Fruit fly (Drosophila melanogaster): ENCODE measurements around the gene Rbp1.

Rbp1 gene

DNA sequence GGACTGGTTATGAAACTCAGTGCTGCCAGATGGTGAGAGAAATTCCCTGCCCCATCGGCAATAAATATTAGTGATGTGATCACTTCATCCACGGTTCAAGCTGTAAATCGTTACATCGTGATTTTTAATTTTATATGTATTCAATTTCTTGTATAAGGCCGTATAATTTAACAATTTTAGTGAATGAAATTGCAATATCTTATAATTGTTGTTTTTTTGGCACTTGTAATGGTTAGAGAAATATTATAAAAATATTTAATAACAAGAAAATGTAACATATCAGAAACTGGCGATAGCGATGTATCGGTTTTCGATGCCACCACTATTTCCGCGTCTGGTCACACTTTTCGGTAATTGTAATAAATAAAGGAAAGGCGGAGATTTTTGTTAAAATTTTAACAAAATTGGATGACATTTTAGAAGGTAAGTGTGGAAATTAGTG lies at the start of gene Rbp1, which contains the start of gene mRpL37:
Gene Rbp1 (plus strand): TSS at position 326 of the 442 bp plus-strand sequence.
Gene mRpL37 (minus strand): TSS at position 35 of the 442 bp plus-strand sequence.
- TF ChIP-seq noc (tag; optimal IDR thresholded peaks at IDR 0.05) = peak; percentile 70

DNA sequence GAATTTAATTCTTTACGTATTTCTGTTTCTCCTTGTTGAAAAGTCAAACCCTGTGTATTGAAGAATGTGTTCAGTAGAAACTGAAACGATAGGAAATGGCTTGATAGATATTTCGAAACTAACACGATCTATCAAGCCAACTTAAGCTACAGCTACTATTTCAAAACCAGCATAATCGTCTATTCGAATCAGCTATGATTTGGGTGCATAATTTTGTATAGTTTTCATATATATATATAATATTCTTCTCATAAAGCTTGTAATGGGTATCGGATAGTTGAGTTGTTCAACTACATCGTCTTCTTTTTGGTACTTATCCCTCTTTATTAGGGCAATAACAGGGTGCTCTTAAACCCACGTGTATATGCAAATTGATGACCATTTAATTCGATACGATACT lies 48.3 kb upstream of the Rbp1 start, which contains the start of gene tomboy20:
Gene tomboy20 (minus strand): TSS at position 101 of the 400 bp plus-strand sequence.
- no peak for TF ChIP-seq noc (tag; optimal IDR thresholded peaks at IDR 0.05)

- TF ChIP-seq noc (tag; optimal IDR thresholded peaks at IDR 0.05) = no peak
Observed at dm6 chr3R:10747650-10748049, 36.5 kb upstream of the Rbp1 start.

DNA sequence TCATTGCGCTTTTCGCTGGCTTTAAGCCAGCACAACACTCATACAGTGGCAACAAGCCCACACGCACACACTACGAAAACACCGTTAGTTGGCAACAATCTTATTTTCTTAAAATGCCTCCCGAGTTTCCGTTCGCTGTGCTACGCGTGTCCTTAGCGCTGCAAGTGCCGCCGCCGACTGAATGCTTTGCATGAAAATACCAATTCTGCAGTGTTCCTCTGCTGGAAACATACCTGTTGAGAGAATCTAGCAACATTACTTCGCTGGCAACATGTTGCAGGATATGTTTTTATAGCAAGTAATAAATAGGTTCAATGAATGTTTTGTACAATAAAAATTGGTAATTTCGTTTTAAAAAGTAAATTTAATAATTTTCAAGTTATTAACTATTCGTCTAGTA lies 33.1 kb upstream of the Rbp1 start, which contains the start of gene TkR86C:
Gene TkR86C (minus strand): TSS at position 168 of the 400 bp plus-strand sequence.
- TF ChIP-seq noc (tag; optimal IDR thresholded peaks at IDR 0.05) = no peak

- no peak for TF ChIP-seq noc (tag; optimal IDR thresholded peaks at IDR 0.05)
Observed at dm6 chr3R:10755534-10755933, 28.6 kb upstream of the Rbp1 start, which contains the start of gene CG14691. CG14691 (minus strand) TSS chr3R:10755634.

- no peak for TF ChIP-seq noc (tag; optimal IDR thresholded peaks at IDR 0.05)
Observed at dm6 chr3R:10759348-10759847, 24.8 kb upstream of the Rbp1 start, which contains the start of gene CG31272. CG31272 (minus strand) TSS chr3R:10759398.

dm6 chr3R:10760966-10761855 lies 23.0 kb upstream of the Rbp1 start, which contains the start of the genes MED7 and Cap-H2:
MED7 (minus strand) TSS chr3R:10761032.
Cap-H2 (plus strand) TSS chr3R:10761310.
- TF ChIP-seq noc (tag; optimal IDR thresholded peaks at IDR 0.05) = peak; percentile 54

DNA sequence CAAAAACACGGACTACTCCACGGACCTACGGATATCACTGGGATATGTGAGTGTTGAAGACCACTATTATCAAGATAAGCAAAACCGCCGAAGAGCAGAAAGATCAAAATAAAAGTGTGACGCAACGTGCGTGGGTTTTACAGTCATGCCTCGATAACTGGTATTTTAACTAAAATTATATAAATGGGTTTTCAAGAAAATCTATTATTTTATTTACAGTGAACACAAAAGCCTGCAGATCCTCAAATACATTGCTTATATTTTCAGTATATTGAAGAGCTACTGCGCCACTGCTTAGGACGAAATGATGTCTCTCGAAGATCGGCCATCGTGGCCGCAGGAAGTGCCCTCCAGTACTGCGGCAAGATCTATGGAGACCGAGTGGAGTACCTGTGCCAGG lies 22.2 kb upstream of the Rbp1 start:
- TF ChIP-seq noc (tag; optimal IDR thresholded peaks at IDR 0.05) = no peak

dm6 chr3R:10767526-10767925 lies 16.7 kb upstream of the Rbp1 start, which contains the start of gene TfIIFbeta:
TfIIFbeta (minus strand) TSS chr3R:10767804.
- no peak for TF ChIP-seq noc (tag; optimal IDR thresholded peaks at IDR 0.05)

DNA sequence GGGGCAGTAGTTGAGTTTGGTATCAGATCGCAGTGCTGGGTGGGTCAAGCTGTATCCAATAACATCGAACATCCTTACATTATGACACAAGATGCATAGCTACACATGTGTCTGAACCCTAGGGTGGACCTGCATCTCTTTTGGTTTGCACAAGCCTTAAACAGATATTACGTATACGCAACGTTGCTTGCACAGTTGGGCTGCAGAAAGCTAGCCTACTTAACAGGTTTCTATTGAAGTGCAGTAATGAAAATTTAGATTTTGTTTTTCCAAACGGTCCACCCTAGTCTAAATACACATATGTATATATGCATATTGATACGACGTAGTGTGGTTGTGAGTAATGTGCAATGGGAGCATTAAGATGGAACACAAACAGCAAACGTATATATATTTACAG lies 8.9 kb upstream of the Rbp1 start:
- no peak for TF ChIP-seq noc (tag; optimal IDR thresholded peaks at IDR 0.05)

DNA sequence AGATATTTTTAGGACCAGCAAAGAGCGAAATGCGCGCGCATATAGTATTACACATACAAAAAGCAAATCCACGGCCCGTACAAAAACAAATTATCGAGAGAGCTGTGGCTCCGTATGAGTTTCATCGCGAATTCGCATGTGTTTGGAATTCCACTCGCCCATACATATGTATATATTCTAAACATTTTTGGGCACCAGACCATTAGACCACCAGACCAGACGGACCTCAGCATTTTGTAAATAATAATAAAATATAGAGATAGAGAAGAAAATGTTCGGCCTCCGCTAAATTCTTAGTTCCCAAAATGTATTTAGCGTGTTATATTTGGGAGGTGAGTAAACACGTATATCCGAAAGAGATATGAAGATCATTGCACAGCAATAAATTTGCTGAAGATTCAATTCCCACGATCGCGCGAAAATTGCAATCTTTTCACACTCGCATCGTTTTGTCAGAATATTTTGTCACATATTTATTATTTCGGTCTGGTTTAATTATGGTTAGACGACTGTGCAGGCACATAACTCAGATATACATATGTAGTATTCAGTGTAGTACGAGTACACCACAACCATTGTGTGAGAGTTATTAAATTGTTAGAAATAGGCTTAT lies 8.0 kb upstream of the Rbp1 start:
- TF ChIP-seq noc (tag; optimal IDR thresholded peaks at IDR 0.05) = no peak

DNA sequence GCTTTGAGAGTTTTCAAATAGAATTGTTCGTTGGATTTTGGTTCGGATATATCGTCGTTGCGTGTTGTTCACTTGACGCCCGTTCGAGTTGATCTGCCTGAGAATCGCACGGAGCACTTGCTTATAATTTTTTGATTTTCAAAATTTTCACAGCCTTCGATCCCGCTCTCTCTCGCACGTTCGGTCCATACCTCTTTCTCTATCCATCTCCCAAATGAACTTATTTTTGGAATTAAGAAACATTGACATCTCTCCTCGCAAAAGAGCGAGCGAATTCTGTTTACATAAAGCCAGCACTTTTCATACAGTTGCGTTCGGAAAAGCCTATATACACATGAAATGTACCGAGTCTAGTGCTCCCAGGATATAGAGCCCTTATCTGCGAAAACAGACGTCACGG lies 6.9 kb upstream of the Rbp1 start, which contains the start of the genes CG45076, CG45078 and fau:
Gene CG45076 (minus strand): TSS at position 101 of the 400 bp plus-strand sequence.
Gene CG45078 (minus strand): TSS at position 101 of the 400 bp plus-strand sequence.
Gene fau (minus strand): TSS at position 101 of the 400 bp plus-strand sequence.
- TF ChIP-seq noc (tag; optimal IDR thresholded peaks at IDR 0.05) = no peak

DNA sequence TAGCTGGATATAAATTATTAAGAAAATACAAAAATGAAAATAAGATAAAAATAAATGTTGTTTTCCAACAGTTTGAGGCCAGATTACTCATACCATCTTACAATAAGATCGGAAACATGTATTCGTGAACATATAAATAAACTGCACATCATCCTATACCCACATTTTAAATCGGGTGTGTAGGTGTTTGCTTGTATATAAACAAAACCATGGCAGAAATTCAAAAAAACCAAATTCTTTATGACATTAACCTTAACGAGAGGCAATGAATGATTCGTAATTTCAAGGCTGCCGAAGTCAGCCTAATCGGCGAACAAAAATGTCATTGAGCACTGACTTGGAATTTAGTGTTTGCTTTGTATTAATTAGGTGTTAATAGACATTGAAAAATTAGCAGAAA lies 6.0 kb upstream of the Rbp1 start:
- TF ChIP-seq noc (tag; optimal IDR thresholded peaks at IDR 0.05) = no peak

- TF ChIP-seq noc (tag; optimal IDR thresholded peaks at IDR 0.05) = no peak
Observed at dm6 chr3R:10779269-10779668, 4.9 kb upstream of the Rbp1 start, which contains the start of gene Desi. Desi (plus strand) TSS chr3R:10779569.

- TF ChIP-seq noc (tag; optimal IDR thresholded peaks at IDR 0.05) = no peak
Observed at dm6 chr3R:10780161-10780560, 4.0 kb upstream of the Rbp1 start.

DNA sequence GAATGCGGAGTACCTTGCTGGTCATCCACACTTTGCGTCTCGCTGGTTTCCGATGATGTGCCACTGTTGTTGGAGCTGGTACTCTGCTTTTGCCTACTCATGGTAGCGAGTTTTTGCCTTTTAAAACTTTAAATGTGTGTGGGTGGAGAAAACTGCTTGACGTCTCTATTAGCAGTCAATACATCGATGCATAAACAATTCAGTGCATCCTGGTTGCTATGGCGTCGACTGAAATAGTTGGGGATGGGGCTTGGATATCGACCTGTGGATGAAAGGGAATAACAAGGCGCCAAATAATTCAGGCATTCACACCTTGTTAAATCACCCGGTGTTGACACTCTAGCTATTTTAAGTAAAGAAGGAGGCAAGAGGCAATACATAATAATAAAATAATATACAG lies 2.0 kb upstream of the Rbp1 start, which contains the start of gene CG42633:
Gene CG42633 (minus strand): TSS at position 101 of the 400 bp plus-strand sequence.
- no peak for TF ChIP-seq noc (tag; optimal IDR thresholded peaks at IDR 0.05)
